Fruit fly (Drosophila melanogaster) whole organism, pupa: ENCODE results near the gene CG33647.

Experiments used
- CG10348 ChIP-seq: fragments of 200-800 bp; sonication (Bioruptor generic); IDR thresholded peaks from 2 replicates; pipeline ENCODE4 v1.3.6; 2022; ENCODE audit warnings: missing biosample characterization, missing genetic modification characterization
- CG12605 ChIP-seq: fragments of 200-800 bp; sonication (Bioruptor generic); IDR thresholded peaks from 2 replicates; pipeline ENCODE4 v1.3.6; 2022; ENCODE audit warnings: missing biosample characterization, missing genetic modification characterization
- CG13204 ChIP-seq: fragments of 200-800 bp; sonication (Bioruptor generic); optimal IDR thresholded peaks from 2 replicates; lab custom pipeline; 2018; ENCODE audit warnings: missing biosample characterization, mild to moderate bottlenecking, missing genetic modification characterization, moderate library complexity
- CG14655 ChIP-seq: fragments of 200-800 bp; sonication (Bioruptor generic); optimal IDR thresholded peaks from 3 replicates; lab custom pipeline; 2017; ENCODE audit warnings: mild to moderate bottlenecking, missing biosample characterization, missing genetic modification reagents, missing genetic modification characterization
- CG15710 ChIP-seq: fragments of 200-800 bp; sonication (Bioruptor generic); optimal IDR thresholded peaks from 2 replicates; lab custom pipeline; 2018; ENCODE audit warnings: missing biosample characterization, mild to moderate bottlenecking, missing genetic modification characterization, moderate library complexity
- CG17806 ChIP-seq: fragments of 200-800 bp; sonication (Bioruptor generic); optimal IDR thresholded peaks from 2 replicates; lab custom pipeline; 2018; ENCODE audit warnings: missing biosample characterization, mild to moderate bottlenecking, missing genetic modification characterization, moderate library complexity
- CG32121 ChIP-seq: fragments of 200-800 bp; sonication (Bioruptor generic); IDR thresholded peaks from 2 replicates; pipeline ENCODE4 v1.3.6; 2022; ENCODE audit warnings: missing biosample characterization, missing genetic modification characterization
- CG34367 ChIP-seq: fragments of 200-800 bp; sonication (Bioruptor generic); optimal IDR thresholded peaks from 2 replicates; lab custom pipeline; 2018; ENCODE audit warnings: missing biosample characterization, mild to moderate bottlenecking, missing genetic modification characterization
- CG4496 ChIP-seq: fragments of 200-800 bp; sonication (Bioruptor generic); IDR thresholded peaks from 3 replicates; pipeline ENCODE4 v1.3.6; 2022; ENCODE audit warnings: missing biosample characterization, missing genetic modification characterization
- CG8159 ChIP-seq: fragments of 200-800 bp; sonication (Bioruptor generic); optimal IDR thresholded peaks from 3 replicates; lab custom pipeline; 2018; ENCODE audit warnings: missing biosample characterization, mild to moderate bottlenecking, missing genetic modification characterization, moderate library complexity
- CG8301 ChIP-seq: fragments of 200-800 bp; sonication (Bioruptor generic); optimal IDR thresholded peaks from 2 replicates; lab custom pipeline; 2018; ENCODE audit warnings: missing biosample characterization, mild to moderate bottlenecking, missing genetic modification characterization
- CG9948 ChIP-seq: fragments of 200-800 bp; sonication (Bioruptor generic); optimal IDR thresholded peaks from 2 replicates; lab custom pipeline; 2018; ENCODE audit warnings: missing biosample characterization, mild to moderate bottlenecking, missing genetic modification characterization, moderate library complexity
- D1 ChIP-seq: fragments of 200-800 bp; sonication (Bioruptor generic); optimal IDR thresholded peaks from 2 replicates; lab custom pipeline; 2018; ENCODE audit warnings: missing biosample characterization, mild to moderate bottlenecking, missing genetic modification characterization, moderate library complexity
- EcR ChIP-seq: fragments of 200-800 bp; sonication (Bioruptor generic); optimal IDR thresholded peaks from 3 replicates; lab custom pipeline; 2019; ENCODE audit warnings: missing biosample characterization, missing genetic modification characterization, mild to moderate bottlenecking, moderate library complexity, missing genetic modification reagents
- Ets98B ChIP-seq: fragments of 200-800 bp; sonication (Bioruptor generic); IDR thresholded peaks from 2 replicates; pipeline ENCODE4 v1.3.6; 2022; ENCODE audit warnings: missing biosample characterization, missing genetic modification characterization
- Pif1A ChIP-seq: fragments of 200-800 bp; sonication (Bioruptor generic); optimal IDR thresholded peaks from 3 replicates; lab custom pipeline; 2016; ENCODE audit warnings: missing biosample characterization, missing genetic modification characterization
- Pif1B ChIP-seq: fragments of 200-800 bp; sonication (Bioruptor generic); optimal IDR thresholded peaks from 3 replicates; lab custom pipeline; 2016; ENCODE audit warnings: missing biosample characterization, missing genetic modification characterization
- Snoo ChIP-seq: fragments of 200-800 bp; sonication (Bioruptor generic); optimal IDR thresholded peaks from 3 replicates; lab custom pipeline; 2017; ENCODE audit warnings: missing biosample characterization, mild to moderate bottlenecking, missing genetic modification characterization, inconsistent platforms
- fd96Ca ChIP-seq: fragments of 200-800 bp; sonication (Bioruptor generic); IDR thresholded peaks from 3 replicates; pipeline ENCODE4 v1.3.6; 2022; ENCODE audit warnings: missing biosample characterization, missing genetic modification characterization
- gl ChIP-seq: fragments of 200-800 bp; sonication (Bioruptor generic); optimal IDR thresholded peaks from 2 replicates; lab custom pipeline; 2018; ENCODE audit warnings: missing biosample characterization, mild to moderate bottlenecking, missing genetic modification characterization
- rn ChIP-seq: fragments of 200-800 bp; sonication (Bioruptor generic); IDR thresholded peaks from 2 replicates; pipeline ENCODE4 v1.3.6; 2022; ENCODE audit warnings: missing biosample characterization, missing genetic modification characterization

The CG33647 gene

DNA sequence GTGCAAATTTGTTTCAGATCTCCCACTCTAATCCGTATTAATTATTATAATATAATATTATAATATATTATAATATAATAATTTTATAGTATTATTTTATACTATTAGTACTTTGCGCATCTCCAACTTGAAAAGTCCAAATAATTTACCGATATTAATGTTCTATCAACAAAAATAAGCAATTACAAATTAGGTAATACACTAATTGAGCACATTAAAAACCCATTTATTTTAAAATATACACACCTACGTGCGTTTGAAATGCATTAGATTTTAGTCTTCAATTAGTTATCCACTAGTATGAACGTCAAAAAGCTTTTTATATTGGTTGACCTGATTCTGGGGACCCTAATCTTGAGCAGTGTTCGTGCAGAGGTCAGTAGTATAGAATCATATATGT, at the start of gene CG33647:
Gene CG33647 (plus strand): TSS at position 301 of the 400 bp plus-strand sequence.
- TF ChIP-seq CG4496 (GFP tag; lab: Robert Waterston, UW) (no peak), CG12605 (GFP tag; lab: Robert Waterston, UW) (no peak), CG9948 (tag; lab: Kevin White, UChicago) (no peak), CG15710 (tag; lab: Kevin White, UChicago) (no peak), D1 (no peak), Pif1B (GFP tag; lab: Kevin White, UChicago) (no peak)
- TF ChIP-seq, all 21 proteins: peak for 0

DNA sequence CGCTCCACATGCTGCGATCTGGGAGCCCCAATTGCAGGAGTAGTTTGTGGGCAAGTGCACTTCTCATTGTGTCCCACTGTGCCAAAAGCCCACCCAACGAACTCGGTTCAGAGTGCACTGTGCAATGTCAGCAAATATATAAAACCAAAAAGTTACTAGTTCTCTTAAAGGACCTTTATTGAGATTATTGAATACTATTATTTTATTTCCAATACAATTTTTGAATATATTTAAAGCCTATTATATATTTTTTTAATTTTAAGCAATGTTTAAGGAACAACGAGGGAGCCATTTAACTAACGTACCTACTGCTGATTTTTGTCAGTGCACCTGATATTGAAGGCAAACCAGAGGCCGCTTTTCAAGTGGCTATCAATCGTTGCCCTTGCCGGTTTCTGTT, 48.7 kb upstream of the CG33647 start:
- no peak for TF ChIP-seq D1
- no peak for TF ChIP-seq CG15710 (tag; lab: Kevin White, UChicago)
- TF ChIP-seq CG14655 (GFP tag; lab: Kevin White, UChicago) = peak; percentile 21
- no peak for TF ChIP-seq fd96Ca (GFP tag; lab: Robert Waterston, UW)
- TF ChIP-seq Pif1B (GFP tag; lab: Kevin White, UChicago) = no peak

DNA sequence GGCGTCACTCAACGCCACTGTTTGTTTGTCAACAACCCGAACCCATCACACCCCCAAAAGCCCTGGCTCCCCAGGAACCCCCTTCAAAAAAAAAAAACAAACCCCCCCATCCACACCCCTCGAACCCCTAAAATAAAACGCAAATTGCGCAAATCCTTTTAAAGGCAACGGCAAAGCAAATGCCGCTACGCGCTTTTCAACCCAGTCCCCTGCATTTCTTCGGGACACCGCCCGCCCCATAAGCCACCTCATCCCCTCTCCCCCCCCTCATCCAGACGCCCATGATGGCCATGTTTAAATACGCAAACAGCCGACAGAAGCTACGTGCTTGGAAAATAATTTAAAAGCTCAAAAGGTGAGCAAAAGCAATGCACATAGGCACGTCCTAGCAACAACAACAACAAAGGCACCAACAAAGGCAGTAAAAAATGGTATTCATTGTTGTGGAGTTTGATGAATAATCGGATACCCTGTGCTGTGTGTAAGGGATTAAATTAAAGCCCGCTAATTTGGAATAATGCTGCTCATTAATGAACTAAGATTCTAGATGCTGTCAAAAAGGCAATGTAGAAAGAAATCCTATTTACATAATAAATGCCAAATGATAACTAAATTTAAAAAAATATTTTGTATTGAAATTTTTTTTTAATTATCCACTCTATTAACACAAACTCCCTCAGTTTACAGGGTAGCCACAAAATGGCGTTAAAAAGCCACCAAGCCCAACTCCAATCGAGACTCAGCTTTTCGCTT, 47.6 kb upstream of the CG33647 start:
- TF ChIP-seq CG15710 (tag; lab: Kevin White, UChicago) = peak; percentile 19
- peak; percentile 29 for TF ChIP-seq CG17806 (tag; lab: Kevin White, UChicago)
- peak; percentile 49 for TF ChIP-seq CG8159
- TF ChIP-seq CG4496 (GFP tag; lab: Robert Waterston, UW) = 0 out of 3 replicates have a peak, but pooled peaks have one; percentile 17
- TF ChIP-seq CG14655 (GFP tag; lab: Kevin White, UChicago) = no peak
- TF ChIP-seq Ets98B (GFP tag; lab: Robert Waterston, UW) = no peak

- TF ChIP-seq rn (GFP tag; lab: Robert Waterston, UW) (no peak), CG15710 (tag; lab: Kevin White, UChicago) (peak; percentile 32), CG12605 (GFP tag; lab: Robert Waterston, UW) (0 out of 2 replicates have a peak, but pooled peaks have one; percentile 23), CG4496 (GFP tag; lab: Robert Waterston, UW) (peak; percentile 66), Pif1A (GFP tag; lab: Kevin White, UChicago) (no peak), gl (tag; lab: Kevin White, UChicago) (no peak), CG9948 (tag; lab: Kevin White, UChicago) (peak; percentile 22), EcR (GFP tag; lab: Kevin White, UChicago) (no peak), CG34367 (tag; lab: Kevin White, UChicago) (peak; percentile 21), D1 (no peak), Ets98B (GFP tag; lab: Robert Waterston, UW) (no peak), CG8301 (peak; percentile 9), CG14655 (GFP tag; lab: Kevin White, UChicago) (no peak), CG17806 (tag; lab: Kevin White, UChicago) (peak; percentile 42), CG32121 (GFP tag; lab: Robert Waterston, UW) (no peak), CG13204 (GFP tag; lab: Kevin White, UChicago) (no peak), fd96Ca (GFP tag; lab: Robert Waterston, UW) (no peak), Snoo (tag; lab: Kevin White, UChicago) (no peak), Pif1B (GFP tag; lab: Kevin White, UChicago) (no peak), CG10348 (no peak), CG8159 (peak; percentile 42)
These were observed 46.0 kb upstream of the CG33647 start for dm6 chr3L:19190198-19190597.

DNA sequence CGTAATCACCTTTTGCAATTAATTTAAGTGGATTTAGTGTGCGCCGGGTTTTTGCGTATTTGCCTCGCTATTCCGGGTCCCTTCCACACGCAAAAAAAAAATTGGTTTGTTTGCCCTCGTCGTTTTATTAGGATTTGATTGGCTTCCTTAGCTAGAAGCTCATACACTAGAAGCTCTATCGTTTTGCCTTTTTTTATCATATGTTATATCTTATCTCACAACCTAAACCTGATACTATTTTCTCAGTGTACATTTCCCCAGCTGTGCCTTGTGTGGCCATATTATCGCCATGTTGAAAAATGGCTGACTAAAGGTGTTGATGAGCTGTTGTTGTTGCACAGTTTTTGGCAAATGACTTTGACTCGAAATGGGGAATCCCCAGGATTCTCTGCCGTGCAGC, 45.4 kb upstream of the CG33647 start:
- TF ChIP-seq fd96Ca (GFP tag; lab: Robert Waterston, UW) = peak; percentile 32; the same call in 1 of the 3 replicates
- peak; percentile 47 for TF ChIP-seq CG14655 (GFP tag; lab: Kevin White, UChicago)
- TF ChIP-seq Pif1A (GFP tag; lab: Kevin White, UChicago) = peak; percentile 68
- TF ChIP-seq Pif1B (GFP tag; lab: Kevin White, UChicago) = peak; percentile 45
- peak; percentile 46 for TF ChIP-seq CG9948 (tag; lab: Kevin White, UChicago)
- no peak for TF ChIP-seq gl (tag; lab: Kevin White, UChicago)
- TF ChIP-seq CG17806 (tag; lab: Kevin White, UChicago) = peak; percentile 53
- no peak for TF ChIP-seq D1
- TF ChIP-seq rn (GFP tag; lab: Robert Waterston, UW) = no peak
- no peak for TF ChIP-seq EcR (GFP tag; lab: Kevin White, UChicago)
- TF ChIP-seq Ets98B (GFP tag; lab: Robert Waterston, UW) = peak; percentile 22; the same call in 1 of the 2 replicates
- peak; percentile 31 for TF ChIP-seq Snoo (tag; lab: Kevin White, UChicago)
- peak; percentile 30 for TF ChIP-seq CG34367 (tag; lab: Kevin White, UChicago)
- peak; percentile 29 for TF ChIP-seq CG15710 (tag; lab: Kevin White, UChicago)
- no peak for TF ChIP-seq CG10348
- TF ChIP-seq CG32121 (GFP tag; lab: Robert Waterston, UW) = peak; percentile 23; the same call in 1 of the 2 replicates
- no peak for TF ChIP-seq CG12605 (GFP tag; lab: Robert Waterston, UW)
- peak; percentile 62; the same call in 1 of the 3 replicates for TF ChIP-seq CG4496 (GFP tag; lab: Robert Waterston, UW)
- TF ChIP-seq CG8159 = peak; percentile 55
- TF ChIP-seq CG13204 (GFP tag; lab: Kevin White, UChicago) = no peak
- peak; percentile 18 for TF ChIP-seq CG8301
